Fruit fly (Drosophila melanogaster) whole organism, embryonic: ENCODE data around the gene CG43925.

Experiments
- CG10654 ChIP-seq: fragments of 200-800 bp; sonication (Bioruptor generic); optimal IDR thresholded peaks from 2 replicates; lab custom pipeline; 2016; ENCODE audit warnings: missing biosample characterization, missing genetic modification characterization
- CG12071 ChIP-seq: fragments of 200-800 bp; sonication (Bioruptor generic); optimal IDR thresholded peaks from 3 replicates; lab custom pipeline; 2018; ENCODE audit warnings: missing biosample characterization, mild to moderate bottlenecking, missing genetic modification characterization
- CG12744 ChIP-seq: fragments of 200-800 bp; sonication (Bioruptor generic); optimal IDR thresholded peaks from 2 replicates; lab custom pipeline; 2016; ENCODE audit warnings: missing biosample characterization, missing genetic modification characterization
- CG1529 ChIP-seq: fragments of 200-800 bp; sonication (Bioruptor generic); optimal IDR thresholded peaks from 3 replicates; lab custom pipeline; 2018; ENCODE audit warnings: missing biosample characterization, missing genetic modification characterization
- CG1602 ChIP-seq: fragments of 200-800 bp; sonication (Bioruptor generic); optimal IDR thresholded peaks from 3 replicates; lab custom pipeline; 2016; ENCODE audit warnings: missing biosample characterization, missing genetic modification characterization
- CG3838 ChIP-seq: fragments of 200-800 bp; sonication (Bioruptor generic); optimal IDR thresholded peaks from 3 replicates; lab custom pipeline; 2016; ENCODE audit warnings: missing biosample characterization, missing genetic modification characterization
- CG3847 ChIP-seq: fragments of 200-800 bp; sonication (Bioruptor generic); IDR thresholded peaks from 2 replicates; pipeline ENCODE4 v1.3.6; 2022; ENCODE audit warnings: missing biosample characterization, missing genetic modification characterization
- CG5953 ChIP-seq: fragments of 200-800 bp; sonication (Bioruptor generic); IDR thresholded peaks from 2 replicates; pipeline ENCODE4 v1.3.6; 2022; ENCODE audit warnings: missing biosample characterization, missing genetic modification characterization
- CG6854 ChIP-seq: fragments of 200-800 bp; sonication (Bioruptor generic); optimal IDR thresholded peaks from 3 replicates; lab custom pipeline; 2017; ENCODE audit warnings: missing biosample characterization, mild to moderate bottlenecking, missing genetic modification characterization
- CG7928 ChIP-seq: fragments of 200-800 bp; sonication (Bioruptor generic); optimal IDR thresholded peaks from 2 replicates; lab custom pipeline; 2017; ENCODE audit warnings: missing biosample characterization, mild to moderate bottlenecking, missing genetic modification characterization
- CG9215 ChIP-seq: fragments of 200-800 bp; sonication (Bioruptor generic); IDR thresholded peaks from 2 replicates; pipeline ENCODE4 v1.3.6; 2022; ENCODE audit warnings: missing biosample characterization, missing genetic modification characterization
- CG9437 ChIP-seq: fragments of 200-800 bp; sonication (Bioruptor generic); optimal IDR thresholded peaks from 2 replicates; lab custom pipeline; 2018; ENCODE audit warnings: missing biosample characterization, mild to moderate bottlenecking, missing genetic modification characterization
- CkIIα-i1 ChIP-seq: fragments of 200-800 bp; sonication (Bioruptor generic); IDR thresholded peaks from 2 replicates; pipeline ENCODE4 v1.3.6; 2022; ENCODE audit warnings: missing biosample characterization, missing genetic modification characterization
- D ChIP-seq, 2 experiments: fragments of 200-800 bp in 1 of 2; fragments of >200 bp in 1 of 2; sonication (Bioruptor generic) in 1 of 2; optimal IDR thresholded peaks; 2 replicates in 1 of 2; 3 replicates in 1 of 2; lab custom pipeline; 2017; ENCODE audit warnings: mild to moderate bottlenecking in 1 of 2, missing biosample characterization in 1 of 2, missing genetic modification characterization in 1 of 2, missing genetic modification reagents in 1 of 2
- Dad ChIP-seq: fragments of 200-800 bp; sonication (Bioruptor generic); optimal IDR thresholded peaks from 3 replicates; lab custom pipeline; 2016; ENCODE audit warnings: missing biosample characterization, missing genetic modification characterization
- Dip2 ChIP-seq: fragments of 200-800 bp; sonication (Bioruptor generic); IDR thresholded peaks from 2 replicates; pipeline ENCODE4 v1.3.6; 2022; ENCODE audit warnings: missing biosample characterization, missing genetic modification characterization
- Drgx ChIP-seq: fragments of 200-800 bp; sonication (Bioruptor generic); IDR thresholded peaks from 2 replicates; pipeline ENCODE4 v1.3.6; 2022; ENCODE audit warnings: missing biosample characterization, missing genetic modification characterization
- E2f1 ChIP-seq: fragments of 200-800 bp; sonication (Bioruptor generic); IDR thresholded peaks from 2 replicates; pipeline ENCODE4 v1.3.6; 2022; ENCODE audit warnings: missing biosample characterization, missing genetic modification characterization
- GATAe ChIP-seq: fragments of 200-800 bp; sonication (Bioruptor generic); conservative IDR thresholded peaks from 2 replicates; pipeline ENCODE4 v1.3.6; 2022; ENCODE audit warnings: missing biosample characterization, missing genetic modification characterization
- H2.0 ChIP-seq: fragments of 200-800 bp; sonication (Bioruptor generic); IDR thresholded peaks from 2 replicates; pipeline ENCODE4 v1.3.6; 2022; ENCODE audit warnings: missing biosample characterization, missing genetic modification characterization
- HLH54F ChIP-seq: fragments of 200-800 bp; sonication (Bioruptor generic); optimal IDR thresholded peaks from 3 replicates; lab custom pipeline; 2016; ENCODE audit warnings: missing biosample characterization, missing genetic modification characterization
- Kr ChIP-seq: fragments of 200-800 bp; sonication (Bioruptor generic); optimal IDR thresholded peaks from 2 replicates; lab custom pipeline; 2017; ENCODE audit warnings: missing biosample characterization, mild to moderate bottlenecking, missing genetic modification characterization
- Ptx1 ChIP-seq: fragments of 200-800 bp; sonication (Bioruptor generic); IDR thresholded peaks from 2 replicates; pipeline ENCODE4 v1.3.6; 2022; ENCODE audit warnings: missing biosample characterization, missing genetic modification characterization
- Rfx ChIP-seq: fragments of 200-800 bp; sonication (Bioruptor generic); IDR thresholded peaks from 2 replicates; pipeline ENCODE4 v1.3.6; 2022; ENCODE audit warnings: missing biosample characterization, missing genetic modification characterization
- Scr ChIP-seq: fragments of 200-800 bp; sonication (Bioruptor generic); IDR thresholded peaks from 2 replicates; pipeline ENCODE4 v1.3.6; 2022; ENCODE audit warnings: missing biosample characterization, missing genetic modification characterization; ENCODE audit not compliant: partially characterized antibody
- TFAM ChIP-seq: fragments of 200-800 bp; sonication (Bioruptor generic); optimal IDR thresholded peaks from 2 replicates; lab custom pipeline; 2017; ENCODE audit warnings: missing biosample characterization, missing genetic modification characterization, inconsistent platforms
- Xrp1 ChIP-seq: fragments of 200-800 bp; sonication (Bioruptor generic); IDR thresholded peaks from 2 replicates; pipeline ENCODE4 v1.3.6; 2022; ENCODE audit warnings: missing biosample characterization, missing genetic modification characterization
- ac ChIP-seq: fragments of 200-800 bp; sonication (Bioruptor generic); optimal IDR thresholded peaks from 3 replicates; lab custom pipeline; 2017; ENCODE audit warnings: missing biosample characterization, mild to moderate bottlenecking, missing genetic modification characterization
- bab2 ChIP-seq: fragments of 200-800 bp; sonication (Bioruptor generic); optimal IDR thresholded peaks from 2 replicates; lab custom pipeline; 2016; ENCODE audit warnings: missing biosample characterization, missing genetic modification characterization
- bcd ChIP-seq: fragments of 200-800 bp; sonication (Bioruptor generic); optimal IDR thresholded peaks from 2 replicates; lab custom pipeline; 2017; ENCODE audit warnings: missing biosample characterization, mild to moderate bottlenecking, missing genetic modification characterization
- br ChIP-seq: fragments of >200 bp; optimal IDR thresholded peaks from 2 replicates; lab custom pipeline; 2017
- cato ChIP-seq: fragments of 200-800 bp; sonication (Bioruptor generic); optimal IDR thresholded peaks from 2 replicates; lab custom pipeline; 2016; ENCODE audit warnings: missing biosample characterization, missing genetic modification characterization, borderline replicate concordance
- caup ChIP-seq: fragments of 200-800 bp; sonication (Bioruptor generic); optimal IDR thresholded peaks from 3 replicates; lab custom pipeline; 2017; ENCODE audit warnings: missing biosample characterization, mild to moderate bottlenecking, missing genetic modification characterization, moderate library complexity; ENCODE audit not compliant: severe bottlenecking
- dan ChIP-seq: fragments of 200-800 bp; sonication (Bioruptor generic); IDR thresholded peaks from 2 replicates; pipeline ENCODE4 v1.3.6; 2022; ENCODE audit warnings: missing biosample characterization, missing genetic modification characterization
- danr ChIP-seq: fragments of 200-800 bp; sonication (Bioruptor generic); IDR thresholded peaks from 2 replicates; pipeline ENCODE4 v1.3.6; 2022; ENCODE audit warnings: missing biosample characterization, missing genetic modification characterization
- disco-r ChIP-seq: fragments of 200-800 bp; sonication (Bioruptor generic); optimal IDR thresholded peaks from 2 replicates; lab custom pipeline; 2016; ENCODE audit warnings: missing biosample characterization, missing genetic modification characterization
- dmrt99B ChIP-seq: fragments of 200-800 bp; sonication (Bioruptor generic); optimal IDR thresholded peaks from 2 replicates; lab custom pipeline; 2018; ENCODE audit warnings: missing biosample characterization, mild to moderate bottlenecking, missing genetic modification characterization, moderate library complexity
- dysf ChIP-seq: fragments of 200-800 bp; sonication (Bioruptor generic); IDR thresholded peaks from 3 replicates; pipeline ENCODE4 v1.3.6; 2022; ENCODE audit warnings: missing biosample characterization, missing genetic modification characterization
- emc ChIP-seq: fragments of 200-800 bp; sonication (Bioruptor generic); optimal IDR thresholded peaks from 2 replicates; lab custom pipeline; 2016; ENCODE audit warnings: missing biosample characterization, missing genetic modification characterization
- ftz-f1 ChIP-seq: fragments of 200-800 bp; sonication (Bioruptor generic); optimal IDR thresholded peaks from 2 replicates; lab custom pipeline; 2016; ENCODE audit warnings: missing biosample characterization, missing genetic modification characterization
- gce ChIP-seq: fragments of 200-800 bp; sonication (Bioruptor generic); IDR thresholded peaks from 3 replicates; pipeline ENCODE4 v1.3.6; 2022; ENCODE audit warnings: missing biosample characterization, missing genetic modification characterization
- gcm2 ChIP-seq: fragments of 200-800 bp; sonication (Bioruptor generic); optimal IDR thresholded peaks from 2 replicates; lab custom pipeline; 2016; ENCODE audit warnings: missing biosample characterization, missing genetic modification characterization
- gsb-n ChIP-seq: fragments of 200-800 bp; sonication (Bioruptor generic); optimal IDR thresholded peaks from 3 replicates; lab custom pipeline; 2018; ENCODE audit warnings: missing biosample characterization, mild to moderate bottlenecking, missing genetic modification characterization
- odd ChIP-seq: fragments of 200-800 bp; sonication (Bioruptor generic); optimal IDR thresholded peaks from 2 replicates; lab custom pipeline; 2017; ENCODE audit warnings: missing biosample characterization, mild to moderate bottlenecking, missing genetic modification characterization
- phol ChIP-seq: fragments of 200-800 bp; sonication (Bioruptor generic); optimal IDR thresholded peaks from 3 replicates; lab custom pipeline; 2018; ENCODE audit warnings: missing biosample characterization, mild to moderate bottlenecking, missing genetic modification characterization, moderate library complexity
- pros ChIP-seq: fragments of 200-800 bp; sonication (Bioruptor generic); optimal IDR thresholded peaks from 3 replicates; lab custom pipeline; 2019; ENCODE audit warnings: missing biosample characterization, mild to moderate bottlenecking, missing genetic modification characterization, moderate library complexity
- pzg ChIP-seq: fragments of 200-800 bp; sonication (Bioruptor generic); optimal IDR thresholded peaks from 3 replicates; lab custom pipeline; 2018; ENCODE audit warnings: missing biosample characterization, mild to moderate bottlenecking, missing genetic modification characterization, moderate library complexity
- shn ChIP-seq: fragments of 200-800 bp; sonication (Bioruptor generic); optimal IDR thresholded peaks from 3 replicates; lab custom pipeline; 2016; ENCODE audit warnings: missing biosample characterization, missing genetic modification characterization
- sim ChIP-seq: fragments of 200-800 bp; sonication (Bioruptor generic); IDR thresholded peaks from 2 replicates; pipeline ENCODE4 v1.3.6; 2022; ENCODE audit warnings: missing biosample characterization, missing genetic modification characterization
- slbo ChIP-seq: fragments of 200-800 bp; sonication (Bioruptor generic); IDR thresholded peaks from 2 replicates; pipeline ENCODE4 v1.3.6; 2022; ENCODE audit warnings: missing biosample characterization, missing genetic modification characterization
- sug ChIP-seq: fragments of 200-800 bp; optimal IDR thresholded peaks from 2 replicates; lab custom pipeline; 2019; ENCODE audit warnings: missing biosample characterization, mild to moderate bottlenecking, missing genetic modification characterization, moderate library complexity
- tio ChIP-seq: fragments of 200-800 bp; sonication (Bioruptor generic); optimal IDR thresholded peaks from 2 replicates; lab custom pipeline; 2017; ENCODE audit warnings: missing biosample characterization, missing genetic modification characterization, inconsistent platforms
- vvl ChIP-seq: fragments of 200-800 bp; sonication (Bioruptor generic); IDR thresholded peaks from 2 replicates; pipeline ENCODE4 v1.3.6; 2022; ENCODE audit warnings: missing biosample characterization, missing genetic modification characterization

CG43925 gene

dm6 chr2L:13156349-13156748 lies 19.9 kb upstream of the CG43925 start (continued):
- TF ChIP-seq H2.0 (GFP tag; lab: Robert Waterston, UW) (no peak), sug (tag; lab: Kevin White, UChicago) (no peak), shn (GFP tag; lab: Kevin White, UChicago) (no peak), dmrt99B (tag; lab: Kevin White, UChicago) (peak; percentile 33), dan (GFP tag; lab: Robert Waterston, UW) (no peak), cato (GFP tag; lab: Kevin White, UChicago) (no peak), CG1602 (GFP tag; lab: Kevin White, UChicago) (no peak), bab2 (no peak), CG1529 (GFP tag; lab: Kevin White, UChicago) (no peak), ac (GFP tag; lab: Kevin White, UChicago) (no peak), phol (tag; lab: Kevin White, UChicago) (no peak), ftz-f1 (GFP tag; lab: Kevin White, UChicago) (no peak), br (no peak), Drgx (GFP tag; lab: Robert Waterston, UW) (peak; percentile 49; the same call in 1 of the 2 replicates), CG12744 (no peak), Scr (GFP tag; lab: Robert Waterston, UW) (no peak), CkIIα-i1 (GFP tag; lab: Robert Waterston, UW) (no peak), CG5953 (GFP tag; lab: Robert Waterston, UW) (no peak), pzg (GFP tag; lab: Kevin White, UChicago) (no peak), gce (GFP tag; lab: Robert Waterston, UW) (no peak), CG10654 (no peak), danr (GFP tag; lab: Robert Waterston, UW) (no peak), dysf (GFP tag; lab: Robert Waterston, UW) (peak; percentile 58; the same call in 1 of the 3 replicates), Ptx1 (GFP tag; lab: Robert Waterston, UW) (0 out of 2 replicates have a peak, but pooled peaks have one; percentile 25), CG9215 (GFP tag; lab: Robert Waterston, UW) (no peak), Rfx (GFP tag; lab: Robert Waterston, UW) (no peak), bcd (no peak), Dip2 (no peak), D (optimal IDR thresholded peaks at IDR 0.05; lab: Kevin White, UChicago) (no peak), D (GFP tag; optimal IDR thresholded peaks at IDR 0.05; lab: Kevin White, UChicago) (no peak), Xrp1 (no peak), disco-r (GFP tag; lab: Kevin White, UChicago) (no peak), Dad (GFP tag; lab: Kevin White, UChicago) (no peak), tio (GFP tag; lab: Kevin White, UChicago) (no peak), caup (GFP tag; lab: Kevin White, UChicago) (no peak), CG7928 (no peak), sim (no peak), HLH54F (GFP tag; lab: Kevin White, UChicago) (no peak), odd (GFP tag; lab: Kevin White, UChicago) (no peak), Kr (GFP tag; lab: Kevin White, UChicago) (no peak), CG3847 (no peak), slbo (no peak), gsb-n (tag; lab: Kevin White, UChicago) (no peak), GATAe (GFP tag; lab: Robert Waterston, UW) (no peak), emc (GFP tag; lab: Kevin White, UChicago) (no peak), CG3838 (no peak), vvl (GFP tag; lab: Robert Waterston, UW) (no peak), CG9437 (GFP tag; lab: Kevin White, UChicago) (no peak), pros (GFP tag; lab: Kevin White, UChicago) (no peak), CG12071 (GFP tag; lab: Kevin White, UChicago) (no peak), gcm2 (GFP tag; lab: Kevin White, UChicago) (no peak), E2f1 (GFP tag; lab: Robert Waterston, UW) (no peak), TFAM (no peak), CG6854 (GFP tag; lab: Kevin White, UChicago) (no peak)
